Fruit fly (Drosophila melanogaster) whole organism, embryonic: Measurements from ENCODE around the gene pes.

Source experiments
- Bgb ChIP-seq: fragments of 200-800 bp; sonication (Bioruptor generic); IDR thresholded peaks from 2 replicates; pipeline ENCODE4 v1.3.6; 2022; ENCODE audit warnings: missing biosample characterization, missing genetic modification characterization; ENCODE audit not compliant: partially characterized antibody
- C15 ChIP-seq: fragments of 200-800 bp; sonication (Bioruptor generic); IDR thresholded peaks from 3 replicates; pipeline ENCODE4 v1.3.6; 2022; ENCODE audit warnings: missing biosample characterization, missing genetic modification characterization
- CG10565 ChIP-seq: fragments of 200-800 bp; sonication (Bioruptor generic); optimal IDR thresholded peaks from 3 replicates; lab custom pipeline; 2016; ENCODE audit warnings: missing biosample characterization, mild to moderate bottlenecking, missing genetic modification characterization
- CG11093 ChIP-seq: fragments of 200-800 bp; sonication (Bioruptor generic); IDR thresholded peaks from 3 replicates; pipeline ENCODE4 v1.3.6; 2022; ENCODE audit warnings: missing biosample characterization, missing genetic modification characterization
- CG15011 ChIP-seq: fragments of 200-800 bp; sonication (Bioruptor generic); optimal IDR thresholded peaks from 3 replicates; lab custom pipeline; 2018; ENCODE audit warnings: missing biosample characterization, mild to moderate bottlenecking, missing genetic modification characterization
- CG15479 ChIP-seq: fragments of 200-800 bp; sonication (Bioruptor generic); optimal IDR thresholded peaks from 3 replicates; lab custom pipeline; 2019; ENCODE audit warnings: missing biosample characterization, mild to moderate bottlenecking, missing genetic modification characterization, moderate library complexity
- CG17186 ChIP-seq: fragments of 200-800 bp; sonication (Bioruptor generic); optimal IDR thresholded peaks from 3 replicates; lab custom pipeline; 2017; ENCODE audit warnings: missing biosample characterization, missing genetic modification reagents, missing genetic modification characterization
- CG17612 ChIP-seq: fragments of 200-800 bp; sonication (Bioruptor generic); IDR thresholded peaks from 2 replicates; pipeline ENCODE4 v1.3.6; 2022; ENCODE audit warnings: missing biosample characterization, missing genetic modification characterization
- CG3407 ChIP-seq: fragments of 200-800 bp; sonication (Bioruptor generic); optimal IDR thresholded peaks from 2 replicates; lab custom pipeline; 2018; ENCODE audit warnings: missing biosample characterization, mild to moderate bottlenecking, missing genetic modification characterization
- CG34422 ChIP-seq: fragments of 200-800 bp; sonication (Bioruptor generic); IDR thresholded peaks from 3 replicates; pipeline ENCODE4 v1.3.6; 2022; ENCODE audit warnings: missing biosample characterization, missing genetic modification characterization
- CG3726 ChIP-seq: fragments of 200-800 bp; sonication (Bioruptor generic); IDR thresholded peaks from 3 replicates; pipeline ENCODE4, ENCODE4 v1.3.6; 2022; ENCODE audit warnings: missing biosample characterization, missing genetic modification characterization
- CG7928 ChIP-seq: fragments of 200-800 bp; sonication (Bioruptor generic); optimal IDR thresholded peaks from 2 replicates; lab custom pipeline; 2017; ENCODE audit warnings: missing biosample characterization, mild to moderate bottlenecking, missing genetic modification characterization
- CG8089 ChIP-seq: fragments of 200-800 bp; sonication (Bioruptor generic); optimal IDR thresholded peaks from 3 replicates; lab custom pipeline; 2016; ENCODE audit warnings: missing biosample characterization, missing genetic modification characterization
- CG8944 ChIP-seq: fragments of 200-800 bp; sonication (Bioruptor generic); optimal IDR thresholded peaks from 3 replicates; lab custom pipeline; 2016; ENCODE audit warnings: missing biosample characterization, missing genetic modification characterization
- Dad ChIP-seq: fragments of 200-800 bp; sonication (Bioruptor generic); optimal IDR thresholded peaks from 3 replicates; lab custom pipeline; 2016; ENCODE audit warnings: missing biosample characterization, missing genetic modification characterization
- Dll ChIP-seq: fragments of 200-800 bp; sonication (Bioruptor generic); IDR thresholded peaks from 4 replicates; pipeline ENCODE4 v1.3.6; 2022; ENCODE audit warnings: missing biosample characterization, missing genetic modification characterization; ENCODE audit not compliant: partially characterized antibody
- Doc3 ChIP-seq: fragments of 200-800 bp; sonication (Bioruptor generic); IDR thresholded peaks from 3 replicates; pipeline ENCODE4 v1.3.6; 2022; ENCODE audit warnings: missing biosample characterization, missing genetic modification characterization; ENCODE audit not compliant: partially characterized antibody
- Dp ChIP-seq: fragments of 200-800 bp; sonication (Bioruptor generic); optimal IDR thresholded peaks from 2 replicates; lab custom pipeline; 2018; ENCODE audit warnings: missing biosample characterization, mild to moderate bottlenecking, missing genetic modification characterization, moderate library complexity
- HmgD ChIP-seq: fragments of 200-800 bp; sonication (Bioruptor generic); optimal IDR thresholded peaks from 3 replicates; lab custom pipeline; 2016; ENCODE audit warnings: missing biosample characterization, missing genetic modification characterization
- Mad ChIP-seq: fragments of 200-800 bp; sonication (Bioruptor generic); optimal IDR thresholded peaks from 2 replicates; lab custom pipeline; 2016; ENCODE audit warnings: missing biosample characterization, missing genetic modification characterization
- Myb ChIP-seq: fragments of 200-800 bp; sonication (Bioruptor generic); optimal IDR thresholded peaks from 2 replicates; lab custom pipeline; 2016; ENCODE audit warnings: missing biosample characterization, missing genetic modification characterization
- NfI ChIP-seq: fragments of 200-800 bp; sonication (Bioruptor generic); optimal IDR thresholded peaks from 3 replicates; lab custom pipeline; 2018; ENCODE audit warnings: missing biosample characterization, mild to moderate bottlenecking, missing genetic modification characterization, moderate library complexity
- Opbp ChIP-seq: fragments of 200-800 bp; sonication (Bioruptor generic); IDR thresholded peaks from 3 replicates; pipeline ENCODE4 v1.3.6; 2022; ENCODE audit warnings: missing biosample characterization, missing genetic modification characterization; ENCODE audit not compliant: partially characterized antibody
- Pdp1 ChIP-seq, 2 experiments: fragments of 200-800 bp; sonication (Bioruptor generic); optimal IDR thresholded peaks; 3 replicates each; lab custom pipeline; 2016; ENCODE audit warnings: missing biosample characterization in 2 of 2, missing genetic modification characterization in 2 of 2, mild to moderate bottlenecking in 1 of 2, moderate library complexity in 1 of 2
- Poxn ChIP-seq: fragments of 200-800 bp; sonication (Bioruptor generic); IDR thresholded peaks from 2 replicates; pipeline ENCODE4 v1.3.6; 2022; ENCODE audit warnings: missing biosample characterization, missing genetic modification characterization
- YL-1 ChIP-seq: fragments of 200-800 bp; sonication (Bioruptor generic); optimal IDR thresholded peaks from 3 replicates; lab custom pipeline; 2017; ENCODE audit warnings: missing biosample characterization, mild to moderate bottlenecking, missing genetic modification characterization
- ab ChIP-seq: fragments of 200-800 bp; sonication (Bioruptor generic); optimal IDR thresholded peaks from 2 replicates; lab custom pipeline; 2016; ENCODE audit warnings: missing biosample characterization, missing genetic modification characterization
- amos ChIP-seq: fragments of 200-800 bp; sonication (Bioruptor generic); IDR thresholded peaks from 2 replicates; pipeline ENCODE4 v1.3.6; 2022; ENCODE audit warnings: missing biosample characterization, missing genetic modification characterization; ENCODE audit not compliant: partially characterized antibody
- ash1 ChIP-seq: fragments of 200-800 bp; sonication (Bioruptor generic); optimal IDR thresholded peaks from 2 replicates; lab custom pipeline; 2018; ENCODE audit warnings: missing biosample characterization, mild to moderate bottlenecking, missing genetic modification characterization
- br ChIP-seq: fragments of >200 bp; optimal IDR thresholded peaks from 2 replicates; lab custom pipeline; 2017
- chinmo ChIP-seq: fragments of 200-800 bp; sonication (Bioruptor generic); IDR thresholded peaks from 4 replicates; pipeline ENCODE4 v1.3.6; 2022; ENCODE audit warnings: missing biosample characterization, missing genetic modification characterization; ENCODE audit not compliant: partially characterized antibody
- dmrt11E ChIP-seq: fragments of 200-800 bp; sonication (Bioruptor generic); optimal IDR thresholded peaks from 3 replicates; lab custom pipeline; 2018; ENCODE audit warnings: missing biosample characterization, mild to moderate bottlenecking, missing genetic modification characterization, moderate library complexity
- eve ChIP-seq, 2 experiments: fragments of >200 bp; optimal IDR thresholded peaks; 2 replicates each; lab custom pipeline; 2017; ENCODE audit warnings: missing biosample characterization in 2 of 2, missing genetic modification characterization in 2 of 2
- fd96Cb ChIP-seq: fragments of 200-800 bp; sonication (Bioruptor generic); optimal IDR thresholded peaks from 2 replicates; lab custom pipeline; 2018; ENCODE audit warnings: missing biosample characterization, mild to moderate bottlenecking, missing genetic modification characterization, moderate library complexity
- fu2 ChIP-seq: fragments of 200-800 bp; sonication (Bioruptor generic); optimal IDR thresholded peaks from 2 replicates; lab custom pipeline; 2016; ENCODE audit warnings: missing biosample characterization, missing genetic modification characterization
- hb ChIP-seq: fragments of 200-800 bp; sonication (Bioruptor generic); IDR thresholded peaks from 3 replicates; pipeline ENCODE4 v1.3.6; 2022; ENCODE audit warnings: missing biosample characterization, missing genetic modification characterization; ENCODE audit not compliant: partially characterized antibody
- kah ChIP-seq: fragments of 200-800 bp; sonication (Bioruptor generic); optimal IDR thresholded peaks from 2 replicates; lab custom pipeline; 2018; ENCODE audit warnings: missing biosample characterization, mild to moderate bottlenecking, missing genetic modification characterization
- lmd ChIP-seq: fragments of 200-800 bp; sonication (Bioruptor generic); IDR thresholded peaks from 2 replicates; pipeline ENCODE4 v1.3.6; 2022; ENCODE audit warnings: missing biosample characterization, missing genetic modification characterization
- mld ChIP-seq: fragments of 200-800 bp; sonication (Bioruptor generic); IDR thresholded peaks from 3 replicates; pipeline ENCODE4 v1.3.6; 2022; ENCODE audit warnings: missing biosample characterization, missing genetic modification characterization; ENCODE audit not compliant: partially characterized antibody
- pzg ChIP-seq: fragments of 200-800 bp; sonication (Bioruptor generic); optimal IDR thresholded peaks from 3 replicates; lab custom pipeline; 2018; ENCODE audit warnings: missing biosample characterization, mild to moderate bottlenecking, missing genetic modification characterization, moderate library complexity
- repo ChIP-seq: fragments of 200-800 bp; sonication (Bioruptor generic); optimal IDR thresholded peaks from 2 replicates; lab custom pipeline; 2016; ENCODE audit warnings: missing biosample characterization, missing genetic modification characterization
- row ChIP-seq: fragments of 200-800 bp; sonication (Bioruptor generic); IDR thresholded peaks from 3 replicates; pipeline ENCODE4 v1.3.6; 2022; ENCODE audit warnings: missing biosample characterization, missing genetic modification characterization
- slbo ChIP-seq: fragments of 200-800 bp; sonication (Bioruptor generic); IDR thresholded peaks from 2 replicates; pipeline ENCODE4 v1.3.6; 2022; ENCODE audit warnings: missing biosample characterization, missing genetic modification characterization
- so ChIP-seq: fragments of 200-800 bp; sonication (Bioruptor generic); IDR thresholded peaks from 3 replicates; pipeline ENCODE4 v1.3.6; 2022; ENCODE audit warnings: missing biosample characterization, missing genetic modification characterization
- ssp ChIP-seq: fragments of 200-800 bp; sonication (Bioruptor generic); IDR thresholded peaks from 2 replicates; pipeline ENCODE4 v1.3.6; 2022; ENCODE audit warnings: missing biosample characterization, missing genetic modification characterization
- stwl ChIP-seq: fragments of 200-800 bp; sonication (Bioruptor generic); optimal IDR thresholded peaks from 3 replicates; lab custom pipeline; 2018; ENCODE audit warnings: missing biosample characterization, mild to moderate bottlenecking, missing genetic modification characterization, moderate library complexity
- tll ChIP-seq, 2 experiments: fragments of 200-800 bp in 1 of 2; fragments of >200 bp in 1 of 2; sonication (Bioruptor generic) in 1 of 2; optimal IDR thresholded peaks; 2 replicates each; lab custom pipeline; 2017 to 2019; ENCODE audit warnings: missing biosample characterization in 2 of 2, missing genetic modification characterization in 2 of 2, mild to moderate bottlenecking in 1 of 2, moderate library complexity in 1 of 2
- wdn ChIP-seq: fragments of 200-800 bp; sonication (Bioruptor generic); IDR thresholded peaks from 2 replicates; pipeline ENCODE4 v1.3.6; 2022; ENCODE audit warnings: missing biosample characterization, missing genetic modification characterization
- zen2 ChIP-seq: fragments of 200-800 bp; sonication (Bioruptor generic); IDR thresholded peaks from 3 replicates; pipeline ENCODE4 v1.3.6; 2022; ENCODE audit warnings: missing biosample characterization, missing genetic modification characterization; ENCODE audit not compliant: partially characterized antibody
- zf30C ChIP-seq: fragments of 200-800 bp; sonication (Bioruptor generic); optimal IDR thresholded peaks from 3 replicates; lab custom pipeline; 2018; ENCODE audit warnings: missing biosample characterization, mild to moderate bottlenecking, missing genetic modification characterization
- zfh1 ChIP-seq: fragments of 200-800 bp; sonication (Bioruptor generic); IDR thresholded peaks from 3 replicates; pipeline ENCODE4 v1.3.6; 2022; ENCODE audit warnings: missing biosample characterization, missing genetic modification characterization

Gene pes

DNA sequence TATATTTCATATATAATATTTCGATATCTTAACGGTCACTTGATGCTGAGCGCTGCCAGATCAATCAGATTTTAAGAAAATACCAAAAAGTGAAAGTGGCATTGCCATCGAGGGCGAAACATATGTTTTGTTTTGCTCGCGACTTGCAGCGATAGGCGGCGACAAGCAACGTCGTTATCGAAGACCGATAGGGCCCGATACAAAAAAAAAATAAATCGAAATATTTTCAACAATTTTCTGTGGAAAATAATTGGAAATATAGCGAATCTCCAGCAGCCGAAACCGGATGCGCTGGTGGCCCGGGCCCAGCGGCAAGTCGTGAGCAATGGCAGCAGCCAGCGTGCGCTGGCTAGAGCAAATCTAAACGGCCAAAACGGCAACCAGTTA lies 49.3 kb upstream of the pes start, which contains the start of gene Megf8:
Gene Megf8 (plus strand): TSS at position 190 of the 387 bp plus-strand sequence.
- TF ChIP-seq ash1 (GFP tag; lab: Kevin White, UChicago) (no peak), Bgb (peak; percentile 77), wdn (GFP tag; lab: Robert Waterston, UW) (no peak), CG8089 (GFP tag; lab: Kevin White, UChicago) (no peak), Dp (GFP tag; lab: Kevin White, UChicago) (peak; percentile 26), so (no peak), zf30C (no peak), Doc3 (peak; percentile 31; the same call in 1 of the 3 replicates), tll (GFP tag; optimal IDR thresholded peaks at IDR 0.05; lab: Kevin White, UChicago) (no peak), fu2 (GFP tag; lab: Kevin White, UChicago) (no peak), CG3726 (no peak), CG3407 (GFP tag; lab: Kevin White, UChicago) (no peak), hb (GFP tag; lab: Robert Waterston, UW) (no peak; the same call in 1 of the 3 replicates), Poxn (GFP tag; lab: Robert Waterston, UW) (no peak), HmgD (no peak), eve (GFP tag; optimal IDR thresholded peaks at IDR 0.05; lab: Kevin White, UChicago) (no peak), CG10565 (GFP tag; lab: Kevin White, UChicago) (no peak), C15 (GFP tag; lab: Robert Waterston, UW) (no peak), CG34422 (GFP tag; lab: Robert Waterston, UW) (0 out of 3 replicates have a peak, but pooled peaks have one; percentile 8), pzg (GFP tag; lab: Kevin White, UChicago) (peak; percentile 28), CG11093 (no peak), Myb (GFP tag; lab: Kevin White, UChicago) (peak; percentile 81), CG7928 (GFP tag; lab: Kevin White, UChicago) (no peak), Dad (GFP tag; lab: Kevin White, UChicago) (no peak), br (lab: Kevin White, UChicago) (no peak), mld (peak; percentile 47; the same call in 1 of the 3 replicates), zfh1 (GFP tag; lab: Robert Waterston, UW) (no peak), Opbp (peak; percentile 78; the same call in 2 of the 3 replicates), CG15479 (GFP tag; lab: Kevin White, UChicago) (no peak), CG15011 (GFP tag; lab: Kevin White, UChicago) (no peak), kah (GFP tag; lab: Kevin White, UChicago) (no peak), YL-1 (peak; percentile 73), Mad (GFP tag; lab: Kevin White, UChicago) (no peak), repo (GFP tag; lab: Kevin White, UChicago) (no peak), dmrt11E (no peak), row (GFP tag; lab: Robert Waterston, UW) (no peak), Dll (no peak; the same call in none of the 4 replicates), chinmo (GFP tag; lab: Robert Waterston, UW) (peak; percentile 92), lmd (no peak), CG17612 (GFP tag; lab: Robert Waterston, UW) (no peak), slbo (GFP tag; lab: Robert Waterston, UW) (no peak), CG8944 (GFP tag; lab: Kevin White, UChicago) (no peak), NfI (GFP tag; lab: Kevin White, UChicago) (no peak), Pdp1 (GFP tag; optimal IDR thresholded peaks at IDR 0.05; lab: Kevin White, UChicago) (no peak), ab (GFP tag; lab: Kevin White, UChicago) (no peak), ssp (GFP tag; lab: Robert Waterston, UW) (no peak), fd96Cb (no peak), zen2 (peak; percentile 84), CG17186 (GFP tag; lab: Kevin White, UChicago) (no peak), amos (GFP tag; lab: Robert Waterston, UW) (peak; percentile 61; the same call in 1 of the 2 replicates), stwl (tag; lab: Kevin White, UChicago) (peak; percentile 51)
